Fruit fly (Drosophila melanogaster) whole organism, embryonic: ENCODE data around the gene I-2.

Experiments used
- Aef1 ChIP-seq: fragments of 200-800 bp; sonication (Bioruptor generic); IDR thresholded peaks from 3 replicates; pipeline ENCODE4 v1.3.6; 2022; ENCODE audit warnings: missing biosample characterization, missing genetic modification characterization
- Asciz ChIP-seq: fragments of 200-800 bp; sonication (Bioruptor generic); optimal IDR thresholded peaks from 2 replicates; lab custom pipeline; 2017; ENCODE audit warnings: missing biosample characterization, mild to moderate bottlenecking, missing genetic modification characterization, missing genetic modification reagents
- CG10209 ChIP-seq: fragments of 200-800 bp; sonication (Bioruptor generic); optimal IDR thresholded peaks from 3 replicates; lab custom pipeline; 2017; ENCODE audit warnings: missing biosample characterization, mild to moderate bottlenecking, missing genetic modification characterization, missing genetic modification reagents
- CG10654 ChIP-seq: fragments of 200-800 bp; sonication (Bioruptor generic); optimal IDR thresholded peaks from 2 replicates; lab custom pipeline; 2016; ENCODE audit warnings: missing biosample characterization, missing genetic modification characterization
- CG11085 ChIP-seq: fragments of 200-800 bp; sonication (Bioruptor generic); IDR thresholded peaks from 2 replicates; pipeline ENCODE4 v1.3.6; 2022; ENCODE audit warnings: missing biosample characterization, missing genetic modification characterization
- CG11696 ChIP-seq: fragments of 200-800 bp; sonication (Bioruptor generic); IDR thresholded peaks from 2 replicates; pipeline ENCODE4 v1.3.6; 2022; ENCODE audit warnings: missing biosample characterization, missing genetic modification characterization
- CG12299 ChIP-seq: fragments of 200-800 bp; sonication (Bioruptor generic); optimal IDR thresholded peaks from 2 replicates; lab custom pipeline; 2018; ENCODE audit warnings: missing biosample characterization, mild to moderate bottlenecking, missing genetic modification characterization
- CG13287 ChIP-seq: fragments of 200-800 bp; sonication (Bioruptor generic); IDR thresholded peaks from 2 replicates; pipeline ENCODE4 v1.3.6; 2022; ENCODE audit warnings: missing biosample characterization, missing genetic modification characterization; ENCODE audit not compliant: partially characterized antibody
- CG13775 ChIP-seq: fragments of 200-800 bp; sonication (Bioruptor generic); optimal IDR thresholded peaks from 3 replicates; lab custom pipeline; 2017; ENCODE audit warnings: missing biosample characterization, mild to moderate bottlenecking, missing genetic modification characterization
- CG15514 ChIP-seq: fragments of 200-800 bp; sonication (Bioruptor generic); optimal IDR thresholded peaks from 3 replicates; lab custom pipeline; 2017; ENCODE audit warnings: missing biosample characterization, missing genetic modification characterization, mild to moderate bottlenecking, moderate library complexity, missing genetic modification reagents
- CG17568 ChIP-seq: fragments of 200-800 bp; sonication (Bioruptor generic); optimal IDR thresholded peaks from 2 replicates; lab custom pipeline; 2018; ENCODE audit warnings: missing biosample characterization, mild to moderate bottlenecking, missing genetic modification characterization, moderate library complexity
- CG17829 ChIP-seq: fragments of 200-800 bp; optimal IDR thresholded peaks from 2 replicates; lab custom pipeline; 2019; ENCODE audit warnings: missing biosample characterization, mild to moderate bottlenecking, missing genetic modification characterization, moderate library complexity
- CG2712 ChIP-seq: fragments of 200-800 bp; optimal IDR thresholded peaks from 3 replicates; lab custom pipeline; 2019; ENCODE audit warnings: missing biosample characterization, mild to moderate bottlenecking, missing genetic modification characterization, moderate library complexity
- CG2875 ChIP-seq: fragments of 200-800 bp; sonication (Bioruptor generic); optimal IDR thresholded peaks from 2 replicates; lab custom pipeline; 2017; ENCODE audit warnings: missing biosample characterization, mild to moderate bottlenecking, missing genetic modification characterization, missing genetic modification reagents
- CG30431 ChIP-seq: fragments of 200-800 bp; sonication (Bioruptor generic); optimal IDR thresholded peaks from 2 replicates; lab custom pipeline; 2017; ENCODE audit warnings: missing biosample characterization, missing genetic modification characterization
- CG3407 ChIP-seq: fragments of 200-800 bp; sonication (Bioruptor generic); optimal IDR thresholded peaks from 2 replicates; lab custom pipeline; 2018; ENCODE audit warnings: missing biosample characterization, mild to moderate bottlenecking, missing genetic modification characterization
- CG4707 ChIP-seq: fragments of 200-800 bp; sonication (Bioruptor generic); optimal IDR thresholded peaks from 2 replicates; lab custom pipeline; 2018; ENCODE audit warnings: missing biosample characterization, mild to moderate bottlenecking, missing genetic modification characterization, moderate library complexity
- CG7357 ChIP-seq: fragments of 200-800 bp; sonication (Bioruptor generic); IDR thresholded peaks from 3 replicates; pipeline ENCODE4 v1.3.6; 2022; ENCODE audit warnings: missing biosample characterization, missing genetic modification characterization
- CG7839 ChIP-seq: fragments of 200-800 bp; sonication (Bioruptor generic); optimal IDR thresholded peaks from 3 replicates; lab custom pipeline; 2018; ENCODE audit warnings: missing biosample characterization, mild to moderate bottlenecking, missing genetic modification characterization, moderate library complexity
- CrebB ChIP-seq: fragments of 200-800 bp; sonication (Bioruptor generic); optimal IDR thresholded peaks from 3 replicates; lab custom pipeline; 2018; ENCODE audit warnings: missing biosample characterization, mild to moderate bottlenecking, missing genetic modification characterization
- Deaf1 ChIP-seq: fragments of 200-800 bp; optimal IDR thresholded peaks from 3 replicates; lab custom pipeline; 2019; ENCODE audit warnings: missing biosample characterization, mild to moderate bottlenecking, missing genetic modification characterization, moderate library complexity
- H15 ChIP-seq: fragments of 200-800 bp; sonication (Bioruptor generic); IDR thresholded peaks from 3 replicates; pipeline ENCODE4 v1.3.6; 2022; ENCODE audit warnings: missing biosample characterization, missing genetic modification characterization
- MBD-R2 ChIP-seq: fragments of 200-800 bp; sonication (Bioruptor generic); IDR thresholded peaks from 2 replicates; pipeline ENCODE4 v1.3.6; 2022; ENCODE audit warnings: missing biosample characterization, missing genetic modification characterization
- Mrtf ChIP-seq: fragments of 200-800 bp; sonication (Bioruptor generic); IDR thresholded peaks from 3 replicates; pipeline ENCODE4 v1.3.6; 2022; ENCODE audit warnings: missing biosample characterization, missing genetic modification characterization
- Myb ChIP-seq: fragments of 200-800 bp; sonication (Bioruptor generic); optimal IDR thresholded peaks from 2 replicates; lab custom pipeline; 2016; ENCODE audit warnings: missing biosample characterization, missing genetic modification characterization
- NfI ChIP-seq: fragments of 200-800 bp; sonication (Bioruptor generic); optimal IDR thresholded peaks from 3 replicates; lab custom pipeline; 2018; ENCODE audit warnings: missing biosample characterization, mild to moderate bottlenecking, missing genetic modification characterization, moderate library complexity
- Rx ChIP-seq: fragments of 200-800 bp; sonication (Bioruptor generic); IDR thresholded peaks from 2 replicates; pipeline ENCODE4 v1.3.6; 2022; ENCODE audit warnings: missing biosample characterization, missing genetic modification characterization
- Six4 ChIP-seq: fragments of 200-800 bp; sonication (Bioruptor generic); optimal IDR thresholded peaks from 2 replicates; lab custom pipeline; 2016; ENCODE audit warnings: missing biosample characterization, missing genetic modification characterization
- ap ChIP-seq: fragments of 200-800 bp; sonication (Bioruptor generic); IDR thresholded peaks from 2 replicates; pipeline ENCODE4 v1.3.6; 2022; ENCODE audit warnings: missing biosample characterization, missing genetic modification characterization
- caup ChIP-seq: fragments of 200-800 bp; sonication (Bioruptor generic); optimal IDR thresholded peaks from 3 replicates; lab custom pipeline; 2017; ENCODE audit warnings: missing biosample characterization, mild to moderate bottlenecking, missing genetic modification characterization, moderate library complexity; ENCODE audit not compliant: severe bottlenecking
- cwo ChIP-seq: fragments of 200-800 bp; sonication (Bioruptor generic); optimal IDR thresholded peaks from 3 replicates; lab custom pipeline; 2017; ENCODE audit warnings: missing biosample characterization, missing genetic modification characterization, mild to moderate bottlenecking, moderate library complexity, missing genetic modification reagents
- dmrt11E ChIP-seq: fragments of 200-800 bp; sonication (Bioruptor generic); optimal IDR thresholded peaks from 3 replicates; lab custom pipeline; 2018; ENCODE audit warnings: missing biosample characterization, mild to moderate bottlenecking, missing genetic modification characterization, moderate library complexity
- ems ChIP-seq: fragments of 200-800 bp; sonication (Bioruptor generic); optimal IDR thresholded peaks from 3 replicates; lab custom pipeline; 2016; ENCODE audit warnings: missing biosample characterization, missing genetic modification characterization
- fd3F ChIP-seq: fragments of 200-800 bp; sonication (Bioruptor generic); optimal IDR thresholded peaks from 2 replicates; lab custom pipeline; 2018; ENCODE audit warnings: missing biosample characterization, mild to moderate bottlenecking, missing genetic modification characterization, moderate library complexity
- fd64A ChIP-seq: fragments of 200-800 bp; sonication (Bioruptor generic); optimal IDR thresholded peaks from 3 replicates; lab custom pipeline; 2018; ENCODE audit warnings: missing biosample characterization, mild to moderate bottlenecking, missing genetic modification characterization
- fd96Cb ChIP-seq: fragments of 200-800 bp; sonication (Bioruptor generic); optimal IDR thresholded peaks from 2 replicates; lab custom pipeline; 2018; ENCODE audit warnings: missing biosample characterization, mild to moderate bottlenecking, missing genetic modification characterization, moderate library complexity
- h ChIP-seq: fragments of >200 bp; optimal IDR thresholded peaks from 2 replicates; lab custom pipeline; 2017
- insv ChIP-seq, 2 experiments: fragments of 200-800 bp; sonication (Bioruptor generic); optimal IDR thresholded peaks; 3 replicates each; lab custom pipeline; 2016 to 2018; ENCODE audit warnings: missing biosample characterization in 2 of 2, missing genetic modification characterization in 2 of 2
- kah ChIP-seq: fragments of 200-800 bp; sonication (Bioruptor generic); optimal IDR thresholded peaks from 2 replicates; lab custom pipeline; 2018; ENCODE audit warnings: missing biosample characterization, mild to moderate bottlenecking, missing genetic modification characterization
- lmd ChIP-seq: fragments of 200-800 bp; sonication (Bioruptor generic); IDR thresholded peaks from 2 replicates; pipeline ENCODE4 v1.3.6; 2022; ENCODE audit warnings: missing biosample characterization, missing genetic modification characterization
- nom ChIP-seq: fragments of 200-800 bp; sonication (Bioruptor generic); optimal IDR thresholded peaks from 2 replicates; lab custom pipeline; 2017; ENCODE audit warnings: missing biosample characterization, missing genetic modification characterization, mild to moderate bottlenecking, moderate library complexity, missing genetic modification reagents
- odd ChIP-seq: fragments of 200-800 bp; sonication (Bioruptor generic); optimal IDR thresholded peaks from 2 replicates; lab custom pipeline; 2017; ENCODE audit warnings: missing biosample characterization, mild to moderate bottlenecking, missing genetic modification characterization
- pho ChIP-seq: fragments of 200-800 bp; sonication (Bioruptor generic); optimal IDR thresholded peaks from 2 replicates; lab custom pipeline; 2016; ENCODE audit warnings: missing biosample characterization, missing genetic modification characterization
- psq ChIP-seq: fragments of 200-800 bp; sonication (Bioruptor generic); optimal IDR thresholded peaks from 2 replicates; lab custom pipeline; 2017; ENCODE audit warnings: missing biosample characterization, missing genetic modification characterization
- sd ChIP-seq: fragments of 200-800 bp; sonication (Bioruptor generic); optimal IDR thresholded peaks from 3 replicates; lab custom pipeline; 2018; ENCODE audit warnings: missing biosample characterization, mild to moderate bottlenecking, missing genetic modification characterization, moderate library complexity
- sens ChIP-seq: fragments of 200-800 bp; sonication (Bioruptor generic); peaks from one replicate; lab custom pipeline; 2016; ENCODE audit warnings: missing biosample characterization, missing genetic modification characterization
- tup ChIP-seq: fragments of 200-800 bp; sonication (Bioruptor generic); optimal IDR thresholded peaks from 2 replicates; lab custom pipeline; 2016; ENCODE audit warnings: missing biosample characterization, mild to moderate bottlenecking, missing genetic modification characterization, moderate library complexity
- zen2 ChIP-seq: fragments of 200-800 bp; sonication (Bioruptor generic); IDR thresholded peaks from 3 replicates; pipeline ENCODE4 v1.3.6; 2022; ENCODE audit warnings: missing biosample characterization, missing genetic modification characterization; ENCODE audit not compliant: partially characterized antibody

I-2 gene

DNA sequence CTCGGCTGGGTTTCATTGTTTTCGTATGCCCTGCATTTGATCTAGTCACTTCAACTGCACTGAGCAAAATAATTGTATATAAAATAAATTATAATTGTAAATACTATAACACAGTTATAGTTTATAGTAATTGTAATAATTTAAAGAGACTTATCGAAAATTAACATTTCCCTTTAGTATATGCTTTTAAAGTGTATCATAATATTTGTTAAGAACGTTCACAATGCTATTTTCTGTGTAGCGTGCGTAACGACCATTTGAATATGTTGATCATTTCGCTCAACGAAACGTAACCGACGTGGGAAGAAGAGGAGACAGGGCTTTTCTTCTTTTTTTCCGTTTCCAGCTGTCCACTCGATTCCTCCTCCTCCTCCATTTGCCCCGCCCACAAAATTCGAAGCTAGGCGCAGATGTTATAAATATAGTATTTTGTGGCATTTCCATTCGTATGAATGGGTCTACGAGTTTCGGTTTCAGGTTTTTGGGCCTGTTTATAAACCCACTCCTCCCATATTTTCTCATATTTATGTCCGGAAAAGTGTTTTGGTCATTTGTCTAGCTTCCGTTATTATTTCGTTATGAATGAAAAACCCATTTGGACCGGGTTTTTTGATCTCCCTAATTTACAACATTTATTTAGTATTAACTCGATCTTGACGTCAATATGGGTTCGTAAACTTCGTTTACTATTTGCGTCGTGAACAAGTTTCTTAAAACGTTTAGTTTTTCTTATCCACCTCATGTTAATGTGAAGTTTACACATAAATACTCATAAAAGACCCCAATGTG, 20.0 kb upstream of the I-2 start (continued):
- TF ChIP-seq Mrtf (GFP tag; lab: Robert Waterston, UW) (peak; percentile 72; the same call in 2 of the 3 replicates), odd (peak; percentile 59), Asciz (peak; percentile 83), fd96Cb (peak; percentile 89), dmrt11E (tag; lab: Kevin White, UChicago) (peak; percentile 98), ems (GFP tag; lab: Kevin White, UChicago) (no peak), insv (GFP tag; optimal IDR thresholded peaks at IDR 0.05; lab: Kevin White, UChicago) (no peak), fd3F (peak; percentile 46), tup (GFP tag; lab: Kevin White, UChicago) (peak; percentile 12), H15 (GFP tag; lab: Robert Waterston, UW) (peak; percentile 81), h (no peak), pho (GFP tag; lab: Kevin White, UChicago) (no peak), CG10209 (peak; percentile 84), CrebB (peak; percentile 48), CG13287 (GFP tag; lab: Robert Waterston, UW) (no peak), Six4 (GFP tag; lab: Kevin White, UChicago) (peak; percentile 74), Rx (peak; percentile 59), CG12299 (tag; lab: Kevin White, UChicago) (peak; percentile 77), Aef1 (GFP tag; lab: Robert Waterston, UW) (peak; percentile 60), CG10654 (GFP tag; lab: Kevin White, UChicago) (peak; percentile 67), caup (peak; percentile 74), CG30431 (GFP tag; lab: Kevin White, UChicago) (peak; percentile 75), psq (GFP tag; lab: Kevin White, UChicago) (peak; percentile 70), CG4707 (GFP tag; lab: Kevin White, UChicago) (peak; percentile 74), fd64A (GFP tag; lab: Kevin White, UChicago) (peak; percentile 30), cwo (GFP tag; lab: Kevin White, UChicago) (peak; percentile 28), NfI (GFP tag; lab: Kevin White, UChicago) (peak; percentile 47), nom (GFP tag; lab: Kevin White, UChicago) (peak; percentile 9), Myb (GFP tag; lab: Kevin White, UChicago) (no peak), kah (peak; percentile 14), CG15514 (GFP tag; lab: Kevin White, UChicago) (peak; percentile 34), zen2 (no peak), CG7839 (peak; percentile 92), CG11085 (peak; percentile 67), lmd (GFP tag; lab: Robert Waterston, UW) (peak; percentile 81), CG3407 (GFP tag; lab: Kevin White, UChicago) (peak; percentile 82), sens (GFP tag; lab: Kevin White, UChicago) (peak; percentile 84), MBD-R2 (GFP tag; lab: Robert Waterston, UW) (0 out of 2 replicates have a peak, but pooled peaks have one; percentile 9), Deaf1 (tag; lab: Kevin White, UChicago) (peak; percentile 68), CG2875 (GFP tag; lab: Kevin White, UChicago) (peak; percentile 78), CG11696 (GFP tag; lab: Robert Waterston, UW) (peak; percentile 54), CG17829 (peak; percentile 95), CG13775 (GFP tag; lab: Kevin White, UChicago) (peak; percentile 74), CG2712 (tag; lab: Kevin White, UChicago) (peak; percentile 97), CG17568 (GFP tag; lab: Kevin White, UChicago) (peak; percentile 57), CG7357 (peak; percentile 56; the same call in 1 of the 3 replicates), sd (no peak), ap (GFP tag; lab: Robert Waterston, UW) (peak; percentile 76)
